Worm (Caenorhabditis elegans): Measurements from ENCODE around the gene K12H6.9.

- TF ChIP-seq madf-6 (GFP tag; IDR thresholded peaks at IDR 0.05) = no peak
- TF ChIP-seq chd-7 (tag; optimal IDR thresholded peaks at IDR 0.05) = no peak
- TF ChIP-seq ets-4 (GFP tag; optimal IDR thresholded peaks at IDR 0.05) = no peak
- no peak for TF ChIP-seq aptf-2 (GFP tag; conservative IDR thresholded peaks at IDR 0.05)
- no peak for TF ChIP-seq ztf-28 (GFP tag; IDR thresholded peaks at IDR 0.05)
- TF ChIP-seq F39B2.1 (GFP tag; IDR thresholded peaks at IDR 0.05) = no peak
- no peak for TF ChIP-seq mes-4 (tag; optimal IDR thresholded peaks at IDR 0.05)
- TF ChIP-seq ztf-18 (tag; optimal IDR thresholded peaks at IDR 0.05) = no peak
- TF ChIP-seq B0019.2 (GFP tag; conservative IDR thresholded peaks at IDR 0.05) = no peak
- TF ChIP-seq him-1 (tag; optimal IDR thresholded peaks at IDR 0.05) = no peak
- no peak for TF ChIP-seq athp-1 (tag; optimal IDR thresholded peaks at IDR 0.05)
- TF ChIP-seq F23B12.7 (tag; optimal IDR thresholded peaks at IDR 0.05; ENCODE audit: insufficient read depth) = no peak
Observed at ce11 chrII:2845674-2846073, 21.5 kb downstream of the K12H6.9 start.
